Worm (Caenorhabditis elegans) whole organism, L4 larva: ENCODE results near the gene pqn-92.

Source experiments
- F37D6.2 ChIP-seq: sonication (generic microtip); optimal IDR thresholded peaks from 2 replicates; lab custom pipeline; 2016; ENCODE audit warnings: mild to moderate bottlenecking, missing genetic modification characterization, missing compliant biosample characterization
- R02D3.7 ChIP-seq: fragments of 150-350 bp; sonication (generic microtip); optimal IDR thresholded peaks from 3 replicates; lab custom pipeline; 2014; ENCODE audit warnings: missing biosample characterization, missing genetic modification characterization
- egl-43 ChIP-seq: fragments of 200-800 bp; sonication (Bioruptor generic); IDR thresholded peaks from 2 replicates; pipeline ENCODE4 v1.3.6; 2022; ENCODE audit warnings: missing genetic modification reagents, missing genetic modification characterization, missing compliant biosample characterization
- lin-1 ChIP-seq: fragments of 200-800 bp; sonication (Bioruptor generic); IDR thresholded peaks from 2 replicates; pipeline ENCODE4 v1.3.6; 2022; ENCODE audit warnings: missing genetic modification reagents, missing genetic modification characterization, missing compliant biosample characterization
- nhr-11 ChIP-seq: fragments of 150-350 bp; optimal IDR thresholded peaks from 2 replicates; lab custom pipeline; 2014; ENCODE audit warnings: missing biosample characterization, missing genetic modification characterization
- php-3 ChIP-seq: fragments of 200-800 bp; sonication (Bioruptor generic); IDR thresholded peaks from 2 replicates; pipeline ENCODE4 v1.3.6; 2022; ENCODE audit warnings: missing genetic modification reagents, missing genetic modification characterization, missing compliant biosample characterization
- pqm-1 ChIP-seq: sonication (generic microtip); optimal IDR thresholded peaks from 2 replicates; lab custom pipeline; 2017; ENCODE audit warnings: missing biosample characterization, missing genetic modification characterization
- skn-1 ChIP-seq: fragments of 150-350 bp; optimal IDR thresholded peaks from 2 replicates; lab custom pipeline; 2014; ENCODE audit warnings: missing biosample characterization, missing genetic modification characterization
- snpc-1.2 ChIP-seq: fragments of 200-800 bp; sonication (Bioruptor generic); IDR thresholded peaks from 2 replicates; pipeline ENCODE4 v1.3.6; 2022; ENCODE audit warnings: missing genetic modification reagents, missing genetic modification characterization, missing compliant biosample characterization
- snpc-4 ChIP-seq: fragments of 150-350 bp; optimal IDR thresholded peaks from 2 replicates; lab custom pipeline; 2014; ENCODE audit warnings: missing biosample characterization, missing genetic modification characterization
- unc-62 ChIP-seq, 3 experiments: fragments of 150-350 bp in 1 of 3; sonication (generic microtip); optimal IDR thresholded peaks in 2 of 3; peaks in 1 of 3; 1 replicate in 1 of 3; 2 replicates in 2 of 3; lab custom pipeline; 2014 to 2017; ENCODE audit warnings: missing biosample characterization in 3 of 3, missing genetic modification characterization in 3 of 3, missing genetic modification reagents in 3 of 3, missing genotype in 1 of 3
- zfp-2 ChIP-seq: sonication (generic microtip); optimal IDR thresholded peaks from 2 replicates; lab custom pipeline; 2016; ENCODE audit warnings: mild to moderate bottlenecking, missing genetic modification characterization, missing compliant biosample characterization
- ztf-11 ChIP-seq: fragments of 150-350 bp; optimal IDR thresholded peaks from 2 replicates; lab custom pipeline; 2014; ENCODE audit warnings: missing biosample characterization, missing genetic modification characterization

DNA sequence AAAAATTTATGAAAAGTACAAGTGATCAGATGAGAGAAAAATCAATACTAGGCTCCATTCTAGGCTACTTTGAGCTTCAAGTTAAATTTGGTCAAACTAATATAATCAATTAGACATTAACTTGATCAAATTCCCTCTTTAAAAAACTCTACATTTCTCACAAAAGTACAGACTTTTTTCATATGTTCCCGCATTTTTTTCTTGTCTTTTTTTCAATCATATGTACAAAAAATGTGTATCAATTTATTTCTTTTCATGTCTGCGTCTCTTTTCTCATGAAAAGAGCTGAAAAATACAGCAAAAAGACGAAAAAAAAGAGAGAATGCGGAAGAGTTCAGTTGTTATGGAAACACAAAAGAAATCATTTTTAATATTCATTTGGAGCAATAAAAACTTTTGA lies 8.3 kb upstream of the pqn-92 start:
- TF ChIP-seq pqm-1 (tag; lab: Kevin White, UChicago) (no peak), egl-43 (no peak), R02D3.7 (tag; lab: Kevin White, UChicago) (no peak), skn-1 (tag; lab: Kevin White, UChicago) (no peak), ztf-11 (tag; lab: Kevin White, UChicago) (no peak), nhr-11 (tag; lab: Kevin White, UChicago) (no peak), zfp-2 (no peak), snpc-4 (tag; lab: Kevin White, UChicago) (no peak), unc-62 (GFP tag; optimal IDR thresholded peaks at IDR 0.05 in 1 of 2; lab: Kevin White, UChicago) (no peak), unc-62 (tag; optimal IDR thresholded peaks at IDR 0.05; lab: Kevin White, UChicago) (no peak), php-3 (GFP tag; lab: Robert Waterston, UW) (no peak), F37D6.2 (tag; lab: Kevin White, UChicago) (no peak), lin-1 (no peak), snpc-1.2 (GFP tag; lab: Robert Waterston, UW) (no peak)
